Worm (Caenorhabditis elegans) whole organism, young adult: Measurements from ENCODE around the gene cosa-1.

Experiments used
- B0336.3 ChIP-seq: fragments of 200-800 bp; sonication (Bioruptor generic); IDR thresholded peaks from 2 replicates; pipeline ENCODE4 v1.3.6; 2022; ENCODE audit warnings: missing genetic modification characterization, missing compliant biosample characterization
- lsl-1 ChIP-seq: fragments of 200-800 bp; sonication (Bioruptor generic); optimal IDR thresholded peaks from 2 replicates; lab custom pipeline; 2018; ENCODE audit warnings: mild to moderate bottlenecking, missing genetic modification characterization, moderate library complexity, missing compliant biosample characterization
- pha-4 ChIP-seq: fragments of 150-350 bp; sonication (generic microtip); optimal IDR thresholded peaks from 2 replicates; lab custom pipeline; 2014; ENCODE audit warnings: missing biosample characterization, missing genetic modification reagents, missing genetic modification characterization

ce11 chrIII:2760726-2761125, 34.8 kb downstream of the cosa-1 start, which contains the start of gene pho-9:
- 0 out of 2 replicates have a peak, but pooled peaks have one; percentile 44 for TF ChIP-seq B0336.3
- TF ChIP-seq lsl-1 (GFP tag; lab: Kevin White, UChicago), result no peak
- TF ChIP-seq pha-4, result no peak
